Fruit fly (Drosophila melanogaster): Measurements from ENCODE around the gene sn.

sn gene

DNA sequence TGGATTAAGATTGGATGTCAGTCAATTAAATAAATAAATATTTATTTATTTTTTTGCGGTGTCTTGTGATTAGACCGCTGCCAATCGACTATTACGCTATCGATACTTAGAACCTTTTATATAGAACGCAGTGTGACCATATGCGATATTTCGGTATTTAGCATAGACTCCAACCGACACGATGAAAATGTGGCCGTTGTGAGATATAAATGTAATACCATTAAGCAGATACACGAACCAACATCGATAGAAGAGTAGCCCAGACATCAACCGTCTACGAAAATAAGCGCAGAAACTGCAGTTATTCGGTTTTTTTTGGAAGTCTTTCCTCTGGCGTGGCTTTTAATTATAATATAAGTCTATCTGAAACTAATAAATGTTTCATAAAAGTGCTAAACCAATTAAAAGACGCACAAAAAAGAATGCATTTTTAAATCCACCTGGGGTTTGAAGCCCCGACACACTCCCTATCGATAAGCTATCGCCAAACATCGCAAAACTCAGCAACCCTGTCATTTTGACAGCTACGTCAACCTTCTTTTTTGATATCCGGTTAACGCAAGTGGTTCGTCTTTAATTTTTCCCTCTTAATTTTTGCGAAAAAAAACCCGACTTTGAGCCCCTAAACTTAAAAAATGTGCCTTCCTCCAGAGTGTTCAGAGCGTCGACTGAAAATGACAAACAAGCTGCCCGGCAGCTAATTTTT is 30.5 kb upstream of the sn start, which contains the start of the genes Dhdds and RpS14a (continued):
- TF ChIP-seq CG17912 (GFP tag; optimal IDR thresholded peaks at IDR 0.05) (peak; percentile 19), nerfin-2 (GFP tag; IDR thresholded peaks at IDR 0.05; ENCODE audit: partially characterized antibody) (peak; percentile 24; the same call in 1 of the 2 replicates), unpg (GFP tag; optimal IDR thresholded peaks at IDR 0.05) (peak; percentile 50), seq (GFP tag; IDR thresholded peaks at IDR 0.05) (peak; percentile 9; the same call in 1 of the 2 replicates), CG11093 (GFP tag; IDR thresholded peaks at IDR 0.05) (no peak), BEAF-32 (GFP tag; optimal IDR thresholded peaks at IDR 0.05) (peak; percentile 98), CG4707 (GFP tag; optimal IDR thresholded peaks at IDR 0.05) (peak; percentile 38), chm (GFP tag; IDR thresholded peaks at IDR 0.05) (no peak; the same call in 1 of the 2 replicates), salm (tag; optimal IDR thresholded peaks at IDR 0.05) (peak; percentile 56), CG3838 (GFP tag; optimal IDR thresholded peaks at IDR 0.05) (peak; percentile 22), Usf (GFP tag; optimal IDR thresholded peaks at IDR 0.05) (peak; percentile 44), Sox102F (GFP tag; optimal IDR thresholded peaks at IDR 0.05) (no peak), ATbp (GFP tag; optimal IDR thresholded peaks at IDR 0.05) (no peak), tup (GFP tag; optimal IDR thresholded peaks at IDR 0.05) (peak; percentile 27), lilli (GFP tag; optimal IDR thresholded peaks at IDR 0.05) (no peak), bab2 (GFP tag; optimal IDR thresholded peaks at IDR 0.05) (no peak), HHEX (GFP tag; optimal IDR thresholded peaks at IDR 0.05) (peak; percentile 67), CG13296 (GFP tag; optimal IDR thresholded peaks at IDR 0.05) (peak; percentile 67), mld (GFP tag; IDR thresholded peaks at IDR 0.05; ENCODE audit: partially characterized antibody) (no peak), hbn (GFP tag; IDR thresholded peaks at IDR 0.05; ENCODE audit: partially characterized antibody) (peak; percentile 65; the same call in 1 of the 2 replicates), CG12104 (GFP tag; optimal IDR thresholded peaks at IDR 0.05) (peak; percentile 82), HLH54F (GFP tag; optimal IDR thresholded peaks at IDR 0.05) (peak; percentile 51), gsb (GFP tag; IDR thresholded peaks at IDR 0.05) (no peak), fd96Cb (tag; optimal IDR thresholded peaks at IDR 0.05) (no peak), Awh (GFP tag; IDR thresholded peaks at IDR 0.05) (no peak), bcd (GFP tag; optimal IDR thresholded peaks at IDR 0.05) (peak; percentile 88), CG12942 (GFP tag; optimal IDR thresholded peaks at IDR 0.05) (no peak), tio (GFP tag; optimal IDR thresholded peaks at IDR 0.05) (no peak), Bgb (GFP tag; IDR thresholded peaks at IDR 0.05; ENCODE audit: partially characterized antibody) (peak; percentile 72), Lpt (GFP tag; optimal IDR thresholded peaks at IDR 0.05) (no peak), CG17328 (GFP tag; IDR thresholded peaks at IDR 0.05) (peak; percentile 61), HmgD (GFP tag; optimal IDR thresholded peaks at IDR 0.05) (peak; percentile 1), CG13287 (GFP tag; IDR thresholded peaks at IDR 0.05; ENCODE audit: partially characterized antibody) (peak; percentile 76), Ptx1 (GFP tag; IDR thresholded peaks at IDR 0.05) (no peak), ash1 (GFP tag; optimal IDR thresholded peaks at IDR 0.05) (no peak), caup (GFP tag; optimal IDR thresholded peaks at IDR 0.05; ENCODE audit: severe bottlenecking) (peak; percentile 75), MTF-1 (GFP tag; optimal IDR thresholded peaks at IDR 0.05; ENCODE audit: borderline replicate concordance) (peak; percentile 68), CG7271 (tag; optimal IDR thresholded peaks at IDR 0.05) (peak; percentile 80), CG17385 (GFP tag; optimal IDR thresholded peaks at IDR 0.05) (peak; percentile 67), CG4854 (GFP tag; optimal IDR thresholded peaks at IDR 0.05) (peak; percentile 29), vfl (GFP tag; optimal IDR thresholded peaks at IDR 0.05) (peak; percentile 18), CG14050 (GFP tag; IDR thresholded peaks at IDR 0.05) (no peak), CG6683 (GFP tag; optimal IDR thresholded peaks at IDR 0.05) (no peak), CG13424 (tag; optimal IDR thresholded peaks at IDR 0.05) (peak; percentile 15), H15 (GFP tag; IDR thresholded peaks at IDR 0.05) (0 out of 3 replicates have a peak, but pooled peaks have one; percentile 54), CG7987 (GFP tag; optimal IDR thresholded peaks at IDR 0.05) (peak; percentile 64), CG16813 (GFP tag; IDR thresholded peaks at IDR 0.05; ENCODE audit: partially characterized antibody) (peak; percentile 83), CG16815 (GFP tag; optimal IDR thresholded peaks at IDR 0.05) (peak; percentile 29)

Data from whole organism, embryonic.